Fruit fly (Drosophila melanogaster) whole organism, embryonic: ENCODE measurements around the gene kel.

ENCODE experiments used
- Atf3 ChIP-seq: fragments of 200-800 bp; sonication (Bioruptor generic); optimal IDR thresholded peaks from 3 replicates; lab custom pipeline; 2016; ENCODE audit warnings: missing biosample characterization, missing genetic modification characterization
- Awh ChIP-seq: fragments of 200-800 bp; sonication (Bioruptor generic); IDR thresholded peaks from 2 replicates; pipeline ENCODE4, ENCODE4 v1.3.6; 2022; ENCODE audit warnings: missing biosample characterization, missing genetic modification characterization
- C15 ChIP-seq: fragments of 200-800 bp; sonication (Bioruptor generic); IDR thresholded peaks from 3 replicates; pipeline ENCODE4 v1.3.6; 2022; ENCODE audit warnings: missing biosample characterization, missing genetic modification characterization
- CG10147 ChIP-seq: fragments of 200-800 bp; sonication (Bioruptor generic); optimal IDR thresholded peaks from 2 replicates; lab custom pipeline; 2019; ENCODE audit warnings: missing biosample characterization, mild to moderate bottlenecking, missing genetic modification characterization, moderate library complexity
- CG10321 ChIP-seq: fragments of 200-800 bp; sonication (Bioruptor generic); IDR thresholded peaks from 2 replicates; pipeline ENCODE4 v1.3.6; 2022; ENCODE audit warnings: missing biosample characterization, missing genetic modification characterization
- CG11085 ChIP-seq: fragments of 200-800 bp; sonication (Bioruptor generic); IDR thresholded peaks from 2 replicates; pipeline ENCODE4 v1.3.6; 2022; ENCODE audit warnings: missing biosample characterization, missing genetic modification characterization
- CG1233 ChIP-seq: fragments of 200-800 bp; sonication (Bioruptor generic); optimal IDR thresholded peaks from 4 replicates; lab custom pipeline; 2018; ENCODE audit warnings: missing biosample characterization, mild to moderate bottlenecking, missing genetic modification characterization
- CG12942 ChIP-seq: fragments of 200-800 bp; sonication (Bioruptor generic); optimal IDR thresholded peaks from 3 replicates; lab custom pipeline; 2016; ENCODE audit warnings: missing biosample characterization, missing genetic modification characterization
- CG14014 ChIP-seq: fragments of 200-800 bp; sonication (Bioruptor generic); IDR thresholded peaks from 2 replicates; pipeline ENCODE4 v1.3.6; 2022; ENCODE audit warnings: missing biosample characterization, missing genetic modification characterization
- CG16779 ChIP-seq: fragments of 200-800 bp; sonication (Bioruptor generic); IDR thresholded peaks from 2 replicates; pipeline ENCODE4 v1.3.6; 2022; ENCODE audit warnings: missing biosample characterization, missing genetic modification characterization
- CG17359 ChIP-seq: fragments of 200-800 bp; sonication (Bioruptor generic); optimal IDR thresholded peaks from 3 replicates; lab custom pipeline; 2018; ENCODE audit warnings: missing biosample characterization, mild to moderate bottlenecking, missing genetic modification characterization, moderate library complexity
- CG18476 ChIP-seq: fragments of 200-800 bp; sonication (Bioruptor generic); optimal IDR thresholded peaks from 2 replicates; lab custom pipeline; 2016; ENCODE audit warnings: missing biosample characterization, mild to moderate bottlenecking, missing genetic modification characterization
- CG31365 ChIP-seq: fragments of 200-800 bp; sonication (Bioruptor generic); optimal IDR thresholded peaks from 2 replicates; lab custom pipeline; 2018; ENCODE audit warnings: missing biosample characterization, mild to moderate bottlenecking, missing genetic modification characterization
- CG31441 ChIP-seq: fragments of 200-800 bp; sonication (Bioruptor generic); IDR thresholded peaks from 2 replicates; pipeline ENCODE4 v1.3.6; 2022; ENCODE audit warnings: missing biosample characterization, missing genetic modification characterization
- CG7357 ChIP-seq: fragments of 200-800 bp; sonication (Bioruptor generic); IDR thresholded peaks from 3 replicates; pipeline ENCODE4 v1.3.6; 2022; ENCODE audit warnings: missing biosample characterization, missing genetic modification characterization
- CG7963 ChIP-seq: fragments of 200-800 bp; sonication (Bioruptor generic); IDR thresholded peaks from 3 replicates; pipeline ENCODE4 v1.3.6; 2022; ENCODE audit warnings: missing biosample characterization, missing genetic modification characterization; ENCODE audit not compliant: partially characterized antibody
- CG8281 ChIP-seq: fragments of 200-800 bp; sonication (Bioruptor generic); optimal IDR thresholded peaks from 2 replicates; lab custom pipeline; 2018; ENCODE audit warnings: missing biosample characterization, mild to moderate bottlenecking, missing genetic modification characterization, moderate library complexity
- CG9727 ChIP-seq: fragments of 200-800 bp; sonication (Bioruptor generic); optimal IDR thresholded peaks from 3 replicates; lab custom pipeline; 2017; ENCODE audit warnings: missing biosample characterization, mild to moderate bottlenecking, missing genetic modification characterization
- Camta ChIP-seq: fragments of 200-800 bp; sonication (Bioruptor generic); optimal IDR thresholded peaks from 2 replicates; lab custom pipeline; 2016; ENCODE audit warnings: missing biosample characterization, missing genetic modification characterization
- CoRest ChIP-seq: fragments of 200-800 bp; sonication (Bioruptor generic); optimal IDR thresholded peaks from 3 replicates; lab custom pipeline; 2018; ENCODE audit warnings: missing biosample characterization, mild to moderate bottlenecking, missing genetic modification characterization, moderate library complexity
- D19A ChIP-seq: fragments of 200-800 bp; optimal IDR thresholded peaks from 3 replicates; lab custom pipeline; 2019; ENCODE audit warnings: missing biosample characterization, mild to moderate bottlenecking, missing genetic modification characterization, moderate library complexity
- Dip2 ChIP-seq: fragments of 200-800 bp; sonication (Bioruptor generic); IDR thresholded peaks from 2 replicates; pipeline ENCODE4 v1.3.6; 2022; ENCODE audit warnings: missing biosample characterization, missing genetic modification characterization
- Eip74EF ChIP-seq, 2 experiments: fragments of 200-800 bp in 1 of 2; fragments of >200 bp in 1 of 2; sonication (Bioruptor generic) in 1 of 2; optimal IDR thresholded peaks; 2 replicates each; lab custom pipeline; 2017 to 2019; ENCODE audit warnings: missing biosample characterization in 2 of 2, missing genetic modification characterization in 2 of 2, mild to moderate bottlenecking in 1 of 2, moderate library complexity in 1 of 2
- Elba2 ChIP-seq: fragments of 200-800 bp; sonication (Bioruptor generic); optimal IDR thresholded peaks from 3 replicates; lab custom pipeline; 2016; ENCODE audit warnings: missing biosample characterization, missing genetic modification characterization
- H2.0 ChIP-seq: fragments of 200-800 bp; sonication (Bioruptor generic); IDR thresholded peaks from 2 replicates; pipeline ENCODE4 v1.3.6; 2022; ENCODE audit warnings: missing biosample characterization, missing genetic modification characterization
- HHEX ChIP-seq: fragments of 200-800 bp; sonication (Bioruptor generic); optimal IDR thresholded peaks from 3 replicates; lab custom pipeline; 2017; ENCODE audit warnings: missing biosample characterization, mild to moderate bottlenecking, missing genetic modification characterization, missing genetic modification reagents
- HmgD ChIP-seq: fragments of 200-800 bp; sonication (Bioruptor generic); optimal IDR thresholded peaks from 3 replicates; lab custom pipeline; 2016; ENCODE audit warnings: missing biosample characterization, missing genetic modification characterization
- Hmx ChIP-seq: fragments of 200-800 bp; sonication (Bioruptor generic); optimal IDR thresholded peaks from 2 replicates; lab custom pipeline; 2016; ENCODE audit warnings: missing biosample characterization, missing genetic modification characterization
- Hr39 ChIP-seq: fragments of >200 bp; optimal IDR thresholded peaks from 2 replicates; lab custom pipeline; 2017
- MESR4 ChIP-seq: fragments of 200-800 bp; sonication (Bioruptor generic); optimal IDR thresholded peaks from 2 replicates; lab custom pipeline; 2018; ENCODE audit warnings: missing biosample characterization, mild to moderate bottlenecking, missing genetic modification characterization, moderate library complexity
- Nf-YB ChIP-seq: fragments of 200-800 bp; sonication (Bioruptor generic); optimal IDR thresholded peaks from 3 replicates; lab custom pipeline; 2019; ENCODE audit warnings: missing biosample characterization, mild to moderate bottlenecking, missing genetic modification characterization, moderate library complexity
- PHDP ChIP-seq: fragments of 200-800 bp; sonication (Bioruptor generic); optimal IDR thresholded peaks from 3 replicates; lab custom pipeline; 2018; ENCODE audit warnings: missing biosample characterization, mild to moderate bottlenecking, missing genetic modification characterization, moderate library complexity
- TFAM ChIP-seq: fragments of 200-800 bp; sonication (Bioruptor generic); optimal IDR thresholded peaks from 2 replicates; lab custom pipeline; 2017; ENCODE audit warnings: missing biosample characterization, missing genetic modification characterization, inconsistent platforms
- cato ChIP-seq: fragments of 200-800 bp; sonication (Bioruptor generic); optimal IDR thresholded peaks from 2 replicates; lab custom pipeline; 2016; ENCODE audit warnings: missing biosample characterization, missing genetic modification characterization, borderline replicate concordance
- corto ChIP-seq: fragments of 200-800 bp; sonication (Bioruptor generic); optimal IDR thresholded peaks from 2 replicates; lab custom pipeline; 2016; ENCODE audit warnings: missing biosample characterization, mild to moderate bottlenecking, missing genetic modification characterization, moderate library complexity
- gro ChIP-seq: fragments of 200-800 bp; sonication (Bioruptor generic); optimal IDR thresholded peaks from 2 replicates; lab custom pipeline; 2016; ENCODE audit warnings: missing biosample characterization, missing genetic modification characterization
- ham ChIP-seq: fragments of 200-800 bp; sonication (Bioruptor generic); IDR thresholded peaks from 2 replicates; pipeline ENCODE4 v1.3.6; 2022; ENCODE audit warnings: missing biosample characterization, missing genetic modification characterization
- hb ChIP-seq: fragments of 200-800 bp; sonication (Bioruptor generic); IDR thresholded peaks from 3 replicates; pipeline ENCODE4 v1.3.6; 2022; ENCODE audit warnings: missing biosample characterization, missing genetic modification characterization; ENCODE audit not compliant: partially characterized antibody
- hkb ChIP-seq, 2 experiments: fragments of 200-800 bp in 1 of 2; fragments of >200 bp in 1 of 2; sonication (Bioruptor generic) in 1 of 2; IDR thresholded peaks in 1 of 2; optimal IDR thresholded peaks in 1 of 2; 2 replicates each; pipeline versions ENCODE4 v1.3.6 to Lab custom; 2017 to 2022; ENCODE audit warnings: missing biosample characterization in 1 of 2, missing genetic modification characterization in 1 of 2
- lilli ChIP-seq: fragments of 200-800 bp; sonication (Bioruptor generic); optimal IDR thresholded peaks from 3 replicates; lab custom pipeline; 2016; ENCODE audit warnings: missing biosample characterization, missing genetic modification characterization
- nmo ChIP-seq: fragments of 200-800 bp; sonication (Bioruptor generic); optimal IDR thresholded peaks from 2 replicates; lab custom pipeline; 2018; ENCODE audit warnings: missing biosample characterization, mild to moderate bottlenecking, missing genetic modification characterization, moderate library complexity
- nom ChIP-seq: fragments of 200-800 bp; sonication (Bioruptor generic); optimal IDR thresholded peaks from 2 replicates; lab custom pipeline; 2017; ENCODE audit warnings: missing biosample characterization, missing genetic modification characterization, mild to moderate bottlenecking, moderate library complexity, missing genetic modification reagents
- pb ChIP-seq: fragments of 200-800 bp; sonication (Bioruptor generic); optimal IDR thresholded peaks from 3 replicates; lab custom pipeline; 2016; ENCODE audit warnings: missing biosample characterization, missing genetic modification characterization
- pros ChIP-seq: fragments of 200-800 bp; sonication (Bioruptor generic); optimal IDR thresholded peaks from 3 replicates; lab custom pipeline; 2019; ENCODE audit warnings: missing biosample characterization, mild to moderate bottlenecking, missing genetic modification characterization, moderate library complexity
- seq ChIP-seq: fragments of 200-800 bp; sonication (Bioruptor generic); IDR thresholded peaks from 2 replicates; pipeline ENCODE4 v1.3.6; 2022; ENCODE audit warnings: missing biosample characterization, missing genetic modification characterization
- sim ChIP-seq: fragments of 200-800 bp; sonication (Bioruptor generic); IDR thresholded peaks from 2 replicates; pipeline ENCODE4 v1.3.6; 2022; ENCODE audit warnings: missing biosample characterization, missing genetic modification characterization
- sqz ChIP-seq: fragments of 200-800 bp; sonication (Bioruptor generic); optimal IDR thresholded peaks from 3 replicates; lab custom pipeline; 2018; ENCODE audit warnings: missing biosample characterization, mild to moderate bottlenecking, missing genetic modification characterization
- twi ChIP-seq: fragments of 200-800 bp; optimal IDR thresholded peaks from 2 replicates; lab custom pipeline; 2019; ENCODE audit warnings: missing biosample characterization, mild to moderate bottlenecking, missing genetic modification characterization, moderate library complexity
- vvl ChIP-seq: fragments of 200-800 bp; sonication (Bioruptor generic); IDR thresholded peaks from 2 replicates; pipeline ENCODE4 v1.3.6; 2022; ENCODE audit warnings: missing biosample characterization, missing genetic modification characterization
- wor ChIP-seq: fragments of 200-800 bp; sonication (Bioruptor generic); IDR thresholded peaks from 2 replicates; pipeline ENCODE4 v1.3.6; 2022; ENCODE audit warnings: missing biosample characterization, missing genetic modification characterization

Gene kel

DNA sequence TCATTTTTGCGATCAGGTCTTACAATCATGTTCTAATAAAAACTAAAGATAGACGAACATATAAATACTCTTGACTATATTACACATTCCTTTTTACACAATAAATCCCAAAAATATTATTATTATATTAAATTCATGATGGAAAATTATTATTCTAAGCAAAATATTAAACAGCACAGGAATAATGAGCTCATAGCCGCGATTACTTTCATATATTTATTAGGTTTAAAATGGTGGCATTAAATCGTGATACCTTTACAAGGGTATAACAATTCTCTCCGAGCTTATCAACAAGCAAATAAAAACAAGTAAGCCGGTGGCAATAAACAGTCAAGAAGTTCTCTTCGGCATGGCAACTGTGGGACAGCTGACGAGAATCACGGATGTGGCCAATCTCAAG lies 15.2 kb upstream of the kel start, which contains the start of gene CG17681:
Gene CG17681 (plus strand): TSS at position 56 of the 400 bp plus-strand sequence.
- TF ChIP-seq PHDP (peak; percentile 7), CG9727 (GFP tag; lab: Kevin White, UChicago) (peak; percentile 27), D19A (tag; lab: Kevin White, UChicago) (peak; percentile 95), ham (GFP tag; lab: Robert Waterston, UW) (no peak), CG16779 (GFP tag; lab: Robert Waterston, UW) (no peak), sim (GFP tag; lab: Robert Waterston, UW) (0 out of 2 replicates have a peak, but pooled peaks have one; percentile 10), CoRest (tag; lab: Kevin White, UChicago) (peak; percentile 12), CG10147 (peak; percentile 49), gro (no peak), seq (peak; percentile 19; the same call in 1 of the 2 replicates), Hmx (GFP tag; lab: Kevin White, UChicago) (no peak), nmo (GFP tag; lab: Kevin White, UChicago) (peak; percentile 19), Dip2 (GFP tag; lab: Robert Waterston, UW) (no peak), Camta (GFP tag; lab: Kevin White, UChicago) (no peak), corto (GFP tag; lab: Kevin White, UChicago) (peak; percentile 10), Eip74EF (GFP tag; optimal IDR thresholded peaks at IDR 0.05; lab: Kevin White, UChicago) (peak in 1 of 2 experiments; percentile 3)

DNA sequence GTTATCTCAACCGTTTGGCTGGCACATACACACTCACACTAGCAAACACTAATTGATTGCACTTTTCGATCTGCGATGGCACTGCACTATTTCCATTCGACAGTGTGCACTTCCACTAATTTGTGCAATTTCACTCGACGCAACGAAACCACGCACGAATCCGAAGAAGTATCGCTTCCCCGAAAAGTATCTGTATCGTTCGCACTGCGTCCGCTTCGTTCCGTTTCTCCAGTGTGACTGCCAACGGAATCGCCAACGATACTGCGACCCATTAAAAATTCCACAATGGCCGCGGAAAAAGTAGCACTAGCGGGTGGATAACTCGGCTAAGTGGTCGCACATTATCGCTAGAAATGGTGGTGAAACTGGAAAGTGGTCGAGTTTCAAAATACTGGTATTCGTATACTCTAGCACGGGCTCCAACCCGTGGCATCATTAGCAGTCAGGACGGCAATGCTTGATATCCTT lies 14.3 kb upstream of the kel start, which contains the start of gene Socs36E:
Gene Socs36E (minus strand): TSS at position 246 of the 468 bp plus-strand sequence.
- TF ChIP-seq twi = peak; percentile 29
- peak; percentile 24 for TF ChIP-seq Atf3 (GFP tag; lab: Kevin White, UChicago)
- no peak for TF ChIP-seq H2.0
- TF ChIP-seq lilli (GFP tag; lab: Kevin White, UChicago) = no peak
- no peak for TF ChIP-seq CG7357 (GFP tag; lab: Robert Waterston, UW)
- TF ChIP-seq sqz (GFP tag; lab: Kevin White, UChicago) = no peak
- no peak for TF ChIP-seq CG14014 (GFP tag; lab: Robert Waterston, UW)
- TF ChIP-seq CG31441 = no peak
- peak; percentile 85 for TF ChIP-seq HmgD
- no peak for TF ChIP-seq CG11085 (GFP tag; lab: Robert Waterston, UW)
- TF ChIP-seq Awh = no peak
- TF ChIP-seq Hr39 (lab: Kevin White, UChicago) = no peak
- no peak for TF ChIP-seq pros (GFP tag; lab: Kevin White, UChicago)
- no peak for TF ChIP-seq CG18476
- no peak for TF ChIP-seq hb (GFP tag; lab: Robert Waterston, UW)
- TF ChIP-seq HHEX (GFP tag; lab: Kevin White, UChicago) = no peak
- no peak for TF ChIP-seq CG8281 (tag; lab: Kevin White, UChicago)
- TF ChIP-seq Nf-YB (GFP tag; lab: Kevin White, UChicago) = peak; percentile 43
- TF ChIP-seq sim (GFP tag; lab: Robert Waterston, UW) = no peak
- no peak for TF ChIP-seq Elba2 (GFP tag; lab: Kevin White, UChicago)
- peak; percentile 62 for TF ChIP-seq MESR4 (GFP tag; lab: Kevin White, UChicago)
- TF ChIP-seq CG7963 = 0 out of 3 replicates have a peak, but pooled peaks have one; percentile 14
- TF ChIP-seq cato (GFP tag; lab: Kevin White, UChicago) = no peak
- TF ChIP-seq CG12942 (GFP tag; lab: Kevin White, UChicago) = no peak
- TF ChIP-seq TFAM (GFP tag; lab: Kevin White, UChicago) = no peak
- no peak for TF ChIP-seq hkb (optimal IDR thresholded peaks at IDR 0.05; lab: Kevin White, UChicago)
- TF ChIP-seq hkb (GFP tag; IDR thresholded peaks at IDR 0.05; lab: Robert Waterston, UW) = peak; percentile 39; the same call in 1 of the 2 replicates
- peak; percentile 95 for TF ChIP-seq vvl (GFP tag; lab: Robert Waterston, UW)
- no peak for TF ChIP-seq C15 (GFP tag; lab: Robert Waterston, UW)
- TF ChIP-seq wor (GFP tag; lab: Robert Waterston, UW) = no peak
- peak; percentile 41 for TF ChIP-seq nom (GFP tag; lab: Kevin White, UChicago)
- no peak for TF ChIP-seq CG1233
- no peak for TF ChIP-seq CG10321 (GFP tag; lab: Robert Waterston, UW)
- no peak for TF ChIP-seq pb
- TF ChIP-seq CG31365 (tag; lab: Kevin White, UChicago) = peak; percentile 44
- no peak for TF ChIP-seq CG17359 (tag; lab: Kevin White, UChicago)
